Worm (Caenorhabditis elegans): ENCODE measurements around the gene T20G5.8.
A peak's percentile ranks its signal among the peaks of the same experiment; 100 is the strongest.

T20G5.8 gene

DNA sequence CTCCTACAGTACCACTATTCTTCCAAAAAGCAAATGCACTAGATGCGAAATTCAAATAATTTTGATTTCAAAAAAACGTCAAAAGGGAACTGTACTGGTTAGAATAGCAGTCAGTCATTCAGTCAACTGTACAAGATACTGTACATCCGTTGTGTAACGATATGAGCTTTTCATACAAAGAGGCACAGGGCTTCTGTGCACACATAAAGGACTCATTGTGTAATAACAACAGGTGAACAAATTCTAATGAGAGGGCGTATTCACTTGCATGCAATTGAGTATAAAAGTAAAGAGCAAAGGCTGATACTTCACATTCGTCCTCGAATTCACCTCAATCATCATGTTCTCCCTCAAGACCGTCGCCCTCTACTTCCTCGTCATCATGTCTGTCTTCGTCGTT, 1.7 kb upstream of the T20G5.8 start, which contains the start of gene dod-6:
Gene dod-6, plus strand, starts transcription at position 301 of the 400 bp plus-strand sequence.
- no peak for TF ChIP-seq nhr-28 (tag; optimal IDR thresholded peaks at IDR 0.05)
- no peak for TF ChIP-seq sptf-1 (tag; optimal IDR thresholded peaks at IDR 0.05)
- no peak for TF ChIP-seq nhr-237 (tag; optimal IDR thresholded peaks at IDR 0.05)
- no peak for TF ChIP-seq bed-3 (GFP tag; optimal IDR thresholded peaks at IDR 0.05)
- no peak for TF ChIP-seq unc-62 (GFP tag; optimal IDR thresholded peaks at IDR 0.05)
- TF ChIP-seq hlh-1 (tag; optimal IDR thresholded peaks at IDR 0.05) = no peak
- no peak for TF ChIP-seq flh-1 (GFP tag; optimal IDR thresholded peaks at IDR 0.05)

DNA sequence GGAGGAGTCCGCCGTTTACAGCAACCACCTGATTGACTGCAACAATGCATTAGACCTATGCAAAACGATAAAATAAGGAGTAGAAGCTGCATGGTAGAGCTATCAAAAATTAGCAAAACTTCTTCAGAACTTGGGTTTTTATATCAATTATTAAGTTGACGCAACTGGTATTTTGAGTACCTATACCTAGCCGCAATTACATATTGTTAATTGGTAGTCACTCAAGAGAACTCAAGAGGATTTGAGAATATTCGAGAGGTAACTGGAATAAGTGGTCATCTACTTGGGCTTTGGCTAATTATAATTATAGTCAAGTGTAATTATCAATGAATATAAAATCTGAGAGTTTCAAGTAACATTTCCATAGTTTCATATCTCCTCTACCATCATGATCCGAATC, 2.1 kb downstream of the T20G5.8 start, which contains the start of the genes T20G5.13 and T20G5.12:
Gene T20G5.13, minus strand, starts transcription at position 101 of the 400 bp plus-strand sequence.
Gene T20G5.12, plus strand, starts transcription at position 370 of the 400 bp plus-strand sequence.
- TF ChIP-seq sem-2 (GFP tag; optimal IDR thresholded peaks at IDR 0.05) (no peak), lsy-2 (tag; optimal IDR thresholded peaks at IDR 0.05) (no peak), ceh-39 (tag; optimal IDR thresholded peaks at IDR 0.05) (no peak), zip-8 (tag; optimal IDR thresholded peaks at IDR 0.05) (no peak)

DNA sequence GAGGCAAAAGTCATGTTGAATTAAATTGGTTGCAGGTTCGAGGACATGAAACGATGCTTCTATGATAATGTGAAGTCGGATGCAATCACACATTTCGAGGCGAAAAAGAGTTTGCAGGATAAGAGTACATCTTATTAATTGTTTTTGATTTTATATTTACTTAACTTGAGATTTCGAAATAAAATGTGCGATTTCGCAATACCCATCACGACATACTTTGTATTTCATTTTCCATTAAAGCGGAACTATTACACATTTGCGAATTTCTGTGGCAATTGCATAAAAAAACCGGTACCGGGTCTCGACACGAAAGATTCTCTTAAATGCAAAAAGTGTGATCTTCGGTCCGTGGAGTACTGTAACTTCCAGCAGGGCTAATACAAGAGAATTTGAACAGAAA, 3.2 kb downstream of the T20G5.8 start:
- TF ChIP-seq lsy-2 (tag; optimal IDR thresholded peaks at IDR 0.05) (no peak), sem-2 (GFP tag; optimal IDR thresholded peaks at IDR 0.05) (no peak)

DNA sequence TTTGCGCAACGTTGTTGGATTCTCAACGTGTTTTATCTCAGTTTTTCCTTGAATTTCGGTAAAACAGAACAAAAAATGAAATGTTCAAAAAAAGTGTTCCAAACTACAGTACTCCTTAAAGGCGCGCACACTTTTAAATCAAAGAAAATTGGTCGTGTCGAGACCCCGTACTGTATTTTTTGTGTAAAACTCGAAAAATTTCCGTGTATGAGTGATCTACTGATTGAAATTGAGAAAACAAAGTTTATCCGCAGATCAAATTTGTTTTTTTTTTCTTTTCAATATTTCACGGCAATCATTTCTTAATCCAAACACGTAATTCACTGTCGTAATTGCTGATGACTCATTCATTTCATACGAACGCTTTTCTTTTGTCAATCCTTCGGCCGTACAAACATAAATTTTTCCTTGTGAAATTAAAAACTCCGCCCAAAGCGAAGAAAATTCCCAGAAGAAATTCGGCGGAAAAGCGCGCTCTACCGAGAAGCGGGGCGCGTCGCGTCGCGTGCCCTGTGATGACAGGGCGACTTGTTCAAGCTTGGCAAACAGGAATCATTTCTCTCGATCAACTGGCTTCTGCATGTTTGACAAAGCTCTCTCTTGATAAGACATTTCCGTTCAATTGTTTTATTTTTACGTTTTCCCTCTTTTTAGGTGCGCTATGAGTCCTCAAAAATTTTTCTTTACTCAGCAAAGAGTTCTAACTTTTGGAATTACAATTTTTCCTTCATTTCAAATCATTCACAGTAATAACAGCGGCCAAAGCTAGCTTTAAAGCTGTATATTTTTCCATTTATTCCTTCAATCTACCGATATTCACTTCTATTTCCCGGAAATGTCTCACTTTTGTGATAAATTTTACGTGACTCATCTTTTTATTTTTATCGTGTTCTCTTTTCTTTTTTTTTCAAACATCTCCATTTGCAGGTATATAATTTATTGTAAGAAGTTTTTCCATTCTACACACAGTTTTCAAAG, 4.0 kb downstream of the T20G5.8 start, which contains the start of gene chc-1:
Gene chc-1, plus strand, starts transcription at position 928 of the 978 bp plus-strand sequence.
- no peak for TF ChIP-seq flh-1 (GFP tag; optimal IDR thresholded peaks at IDR 0.05)
- peak; percentile 52 for TF ChIP-seq ham-2 (GFP tag; optimal IDR thresholded peaks at IDR 0.05)
- no peak for TF ChIP-seq bed-3 (GFP tag; optimal IDR thresholded peaks at IDR 0.05)
- TF ChIP-seq pha-4 (tag; optimal IDR thresholded peaks at IDR 0.05) = peak; percentile 27
- TF ChIP-seq hlh-1 (tag; optimal IDR thresholded peaks at IDR 0.05) = peak; percentile 13
- TF ChIP-seq lin-13 (tag; optimal IDR thresholded peaks at IDR 0.05) = peak; percentile 2
- no peak for TF ChIP-seq lin-32 (GFP tag; optimal IDR thresholded peaks at IDR 0.05)

DNA sequence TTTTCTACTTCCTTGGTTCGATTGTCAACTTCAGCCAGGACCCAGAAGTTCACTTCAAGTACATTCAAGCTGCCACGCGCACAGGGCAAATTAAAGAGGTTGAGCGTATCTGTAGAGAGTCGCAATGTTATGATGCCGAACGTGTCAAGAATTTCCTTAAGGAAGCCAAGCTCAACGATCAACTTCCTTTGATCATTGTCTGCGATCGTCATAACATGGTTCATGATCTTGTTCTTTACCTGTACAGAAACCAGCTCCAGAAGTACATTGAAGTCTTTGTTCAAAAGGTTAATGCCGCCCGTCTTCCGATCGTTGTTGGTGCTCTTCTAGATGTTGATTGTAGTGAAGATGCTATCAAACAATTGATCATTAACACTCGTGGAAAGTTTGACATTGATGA, 7.2 kb downstream of the T20G5.8 start:
- TF ChIP-seq nhr-12 (tag; optimal IDR thresholded peaks at IDR 0.05) = no peak
- TF ChIP-seq nhr-2 (tag; optimal IDR thresholded peaks at IDR 0.05) = no peak
- no peak for TF ChIP-seq nhr-76 (tag; optimal IDR thresholded peaks at IDR 0.05)
- TF ChIP-seq mep-1 (tag; optimal IDR thresholded peaks at IDR 0.05) = no peak
- no peak for TF ChIP-seq sem-2 (GFP tag; optimal IDR thresholded peaks at IDR 0.05)
- no peak for TF ChIP-seq pha-4 (tag; optimal IDR thresholded peaks at IDR 0.05)
- TF ChIP-seq ztf-11 (tag; optimal IDR thresholded peaks at IDR 0.05) = no peak
- TF ChIP-seq unc-120 (tag; optimal IDR thresholded peaks at IDR 0.05; ENCODE audit: poor library complexity, severe bottlenecking) = no peak
- no peak for TF ChIP-seq mab-5 (tag; optimal IDR thresholded peaks at IDR 0.05)
- no peak for TF ChIP-seq bed-3 (GFP tag; optimal IDR thresholded peaks at IDR 0.05)
- no peak for TF ChIP-seq ham-2 (GFP tag; optimal IDR thresholded peaks at IDR 0.05)
- TF ChIP-seq cnd-1 (tag; optimal IDR thresholded peaks at IDR 0.05) = no peak
- no peak for TF ChIP-seq flh-1 (GFP tag; optimal IDR thresholded peaks at IDR 0.05)
- TF ChIP-seq nhr-28 (tag; optimal IDR thresholded peaks at IDR 0.05) = no peak
- TF ChIP-seq hlh-1 (tag; optimal IDR thresholded peaks at IDR 0.05) = no peak
- no peak for TF ChIP-seq ceh-43 (GFP tag; optimal IDR thresholded peaks at IDR 0.05)

DNA sequence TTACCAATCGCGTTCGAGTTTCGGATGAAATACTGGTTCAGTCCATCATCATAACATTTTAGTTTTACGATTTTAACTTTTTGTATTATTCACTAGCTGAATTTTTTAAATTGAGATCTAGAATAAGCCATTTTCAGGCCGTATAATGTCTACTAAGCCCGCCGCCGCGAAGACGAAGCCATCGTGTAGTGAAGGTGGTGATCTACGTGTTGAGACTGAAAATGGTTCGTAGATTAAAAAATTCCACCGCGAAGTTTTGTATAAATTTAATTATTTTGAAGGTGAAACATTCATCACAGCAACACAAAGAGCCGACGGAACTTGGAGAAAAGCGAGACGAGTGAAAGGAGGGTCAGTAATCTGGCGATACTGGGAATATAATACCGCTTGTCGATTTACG, 10.6 kb downstream of the T20G5.8 start, which contains the start of gene T20G5.9:
Gene T20G5.9, plus strand, starts transcription at position 138 of the 400 bp plus-strand sequence.
- no peak for TF ChIP-seq sem-2 (GFP tag; optimal IDR thresholded peaks at IDR 0.05)

- TF ChIP-seq unc-39 (tag; optimal IDR thresholded peaks at IDR 0.05) (no peak), ztf-11 (tag; optimal IDR thresholded peaks at IDR 0.05) (no peak), elt-1 (tag; optimal IDR thresholded peaks at IDR 0.05; ENCODE audit: borderline replicate concordance, insufficient read depth) (no peak), ces-1 (GFP tag; optimal IDR thresholded peaks at IDR 0.05) (peak; percentile 9), lsy-2 (tag; optimal IDR thresholded peaks at IDR 0.05) (peak; percentile 2), zip-8 (tag; optimal IDR thresholded peaks at IDR 0.05) (peak; percentile 98)
These were observed 12.8 kb downstream of the T20G5.8 start, which contains the start of the genes blos-1 and best-18 for ce11 chrIII:10211889-10212494. TSS of gene blos-1 (minus strand) at chrIII:10211946. TSS of gene best-18 (plus strand) at chrIII:10212396.

All from whole organism, mixed stage, embryonic.